Worm (Caenorhabditis elegans) whole organism, L4/young adult: ENCODE measurements around the gene F52H3.11.

ENCODE experiments used
- W03F9.2 ChIP-seq: fragments of 150-350 bp; optimal IDR thresholded peaks from 2 replicates; lab custom pipeline; 2014; ENCODE audit warnings: missing biosample characterization, missing genetic modification characterization
- him-1 ChIP-seq: sonication (generic microtip); optimal IDR thresholded peaks from 2 replicates; lab custom pipeline; 2016; ENCODE audit warnings: missing genotype, missing genetic modification reagents, missing genetic modification characterization, missing compliant biosample characterization

DNA sequence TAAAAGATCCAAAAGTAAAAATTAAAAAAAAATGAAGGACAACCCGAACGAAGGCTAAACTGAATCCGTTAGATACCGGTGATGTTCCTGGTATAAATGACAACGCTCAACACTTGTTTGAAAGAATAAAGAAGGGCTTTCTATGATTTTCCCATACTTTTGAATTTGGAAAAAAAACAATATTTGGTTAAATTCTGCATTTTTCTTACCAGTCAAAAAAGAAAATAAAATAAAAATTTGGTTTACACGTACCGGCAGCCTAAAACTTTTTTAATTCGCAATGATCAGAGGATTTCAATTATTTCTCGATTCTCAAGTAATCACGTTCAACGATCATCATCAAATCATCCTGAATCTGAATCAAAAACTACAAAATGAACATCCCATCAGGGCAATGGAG, 43.4 kb downstream of the F52H3.11 start, which contains the start of gene ZK892.3:
- TF ChIP-seq him-1 (tag; lab: Kevin White, UChicago) (no peak), W03F9.2 (tag; lab: Kevin White, UChicago) (no peak)
